Fruit fly (Drosophila melanogaster): ENCODE measurements around the gene SamDC.

DNA sequence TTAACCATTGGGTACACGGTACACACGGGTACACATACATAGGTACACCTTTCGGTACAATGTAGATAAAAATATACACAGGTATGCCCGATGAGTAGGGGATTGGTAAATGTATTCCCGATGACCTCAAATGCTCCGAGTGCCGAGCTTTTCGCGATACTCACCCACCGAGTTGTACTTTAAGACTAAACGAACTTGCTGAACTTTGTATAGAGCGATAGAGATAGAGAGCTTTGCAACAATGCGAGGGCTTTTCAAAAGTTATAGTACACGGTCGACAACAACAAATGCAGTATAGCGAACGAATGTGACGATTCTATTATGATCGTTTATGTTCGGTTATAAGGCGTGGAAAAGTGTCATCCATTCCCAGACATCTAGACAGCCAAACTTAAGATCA lies 17.6 kb upstream of the SamDC start:
- TF ChIP-seq pan (optimal IDR thresholded peaks at IDR 0.05) (no peak), EcR (GFP tag; optimal IDR thresholded peaks at IDR 0.05) (peak in 1 of 2 experiments; percentile 41), usp (GFP tag; optimal IDR thresholded peaks at IDR 0.05) (no peak)

Measured in whole organism.